Fruit fly (Drosophila melanogaster) whole organism, embryonic: ENCODE results near the gene CG5079.

Source experiments
- Adf1 ChIP-seq: fragments of 200-800 bp; sonication (Bioruptor generic); IDR thresholded peaks from 2 replicates; pipeline ENCODE4 v1.3.6; 2022; ENCODE audit warnings: missing biosample characterization, missing genetic modification characterization
- C15 ChIP-seq: fragments of 200-800 bp; sonication (Bioruptor generic); IDR thresholded peaks from 3 replicates; pipeline ENCODE4 v1.3.6; 2022; ENCODE audit warnings: missing biosample characterization, missing genetic modification characterization
- CG10321 ChIP-seq: fragments of 200-800 bp; sonication (Bioruptor generic); IDR thresholded peaks from 2 replicates; pipeline ENCODE4 v1.3.6; 2022; ENCODE audit warnings: missing biosample characterization, missing genetic modification characterization
- CG10462 ChIP-seq: fragments of 200-800 bp; sonication (Bioruptor generic); optimal IDR thresholded peaks from 2 replicates; lab custom pipeline; 2016; ENCODE audit warnings: missing biosample characterization, missing genetic modification characterization
- CG11247 ChIP-seq: fragments of 200-800 bp; sonication (Bioruptor generic); IDR thresholded peaks from 2 replicates; pipeline ENCODE4 v1.3.6; 2022; ENCODE audit warnings: missing biosample characterization, missing genetic modification characterization
- CG12236 ChIP-seq: fragments of 200-800 bp; sonication (Bioruptor generic); optimal IDR thresholded peaks from 2 replicates; lab custom pipeline; 2016; ENCODE audit warnings: missing biosample characterization, missing genetic modification characterization
- CG12744 ChIP-seq: fragments of 200-800 bp; sonication (Bioruptor generic); optimal IDR thresholded peaks from 2 replicates; lab custom pipeline; 2016; ENCODE audit warnings: missing biosample characterization, missing genetic modification characterization
- CG13287 ChIP-seq: fragments of 200-800 bp; sonication (Bioruptor generic); IDR thresholded peaks from 2 replicates; pipeline ENCODE4 v1.3.6; 2022; ENCODE audit warnings: missing biosample characterization, missing genetic modification characterization; ENCODE audit not compliant: partially characterized antibody
- CG13296 ChIP-seq: fragments of 200-800 bp; sonication (Bioruptor generic); optimal IDR thresholded peaks from 3 replicates; lab custom pipeline; 2018; ENCODE audit warnings: missing biosample characterization, mild to moderate bottlenecking, missing genetic modification characterization
- CG15269 ChIP-seq: fragments of 200-800 bp; sonication (Bioruptor generic); optimal IDR thresholded peaks from 2 replicates; lab custom pipeline; 2018; ENCODE audit warnings: missing biosample characterization, mild to moderate bottlenecking, missing genetic modification characterization, moderate library complexity
- CG1529 ChIP-seq: fragments of 200-800 bp; sonication (Bioruptor generic); optimal IDR thresholded peaks from 3 replicates; lab custom pipeline; 2018; ENCODE audit warnings: missing biosample characterization, missing genetic modification characterization
- CG17829 ChIP-seq: fragments of 200-800 bp; optimal IDR thresholded peaks from 2 replicates; lab custom pipeline; 2019; ENCODE audit warnings: missing biosample characterization, mild to moderate bottlenecking, missing genetic modification characterization, moderate library complexity
- CG1832 ChIP-seq: fragments of 200-800 bp; sonication (Bioruptor generic); optimal IDR thresholded peaks from 2 replicates; lab custom pipeline; 2017; ENCODE audit warnings: missing biosample characterization, mild to moderate bottlenecking, missing genetic modification characterization, inconsistent platforms
- CG18599 ChIP-seq: fragments of 200-800 bp; sonication (Bioruptor generic); optimal IDR thresholded peaks from 3 replicates; lab custom pipeline; 2017; ENCODE audit warnings: missing biosample characterization, missing genetic modification characterization, mild to moderate bottlenecking, moderate library complexity, missing genetic modification reagents
- CG4707 ChIP-seq: fragments of 200-800 bp; sonication (Bioruptor generic); optimal IDR thresholded peaks from 2 replicates; lab custom pipeline; 2018; ENCODE audit warnings: missing biosample characterization, mild to moderate bottlenecking, missing genetic modification characterization, moderate library complexity
- CG5953 ChIP-seq: fragments of 200-800 bp; sonication (Bioruptor generic); IDR thresholded peaks from 2 replicates; pipeline ENCODE4 v1.3.6; 2022; ENCODE audit warnings: missing biosample characterization, missing genetic modification characterization
- CG6791 ChIP-seq: fragments of 200-800 bp; sonication (Bioruptor generic); IDR thresholded peaks from 3 replicates; pipeline ENCODE4 v1.3.6; 2022; ENCODE audit warnings: missing biosample characterization, missing genetic modification characterization; ENCODE audit not compliant: partially characterized antibody
- CG7357 ChIP-seq: fragments of 200-800 bp; sonication (Bioruptor generic); IDR thresholded peaks from 3 replicates; pipeline ENCODE4 v1.3.6; 2022; ENCODE audit warnings: missing biosample characterization, missing genetic modification characterization
- Chrac-16 ChIP-seq: fragments of 200-800 bp; sonication (Bioruptor generic); optimal IDR thresholded peaks from 3 replicates; lab custom pipeline; 2016; ENCODE audit warnings: missing biosample characterization, missing genetic modification characterization
- ERR ChIP-seq: fragments of 200-800 bp; sonication (Bioruptor generic); optimal IDR thresholded peaks from 2 replicates; lab custom pipeline; 2016; ENCODE audit warnings: missing biosample characterization, missing genetic modification characterization
- Fer2 ChIP-seq: fragments of 200-800 bp; sonication (Bioruptor generic); optimal IDR thresholded peaks from 2 replicates; lab custom pipeline; 2018; ENCODE audit warnings: missing biosample characterization, mild to moderate bottlenecking, missing genetic modification characterization, moderate library complexity
- Gsc ChIP-seq: fragments of 200-800 bp; sonication (Bioruptor generic); IDR thresholded peaks from 2 replicates; pipeline ENCODE4 v1.3.6; 2022; ENCODE audit warnings: missing biosample characterization, missing genetic modification characterization
- H15 ChIP-seq: fragments of 200-800 bp; sonication (Bioruptor generic); IDR thresholded peaks from 3 replicates; pipeline ENCODE4 v1.3.6; 2022; ENCODE audit warnings: missing biosample characterization, missing genetic modification characterization
- HLH54F ChIP-seq: fragments of 200-800 bp; sonication (Bioruptor generic); optimal IDR thresholded peaks from 3 replicates; lab custom pipeline; 2016; ENCODE audit warnings: missing biosample characterization, missing genetic modification characterization
- Hmx ChIP-seq: fragments of 200-800 bp; sonication (Bioruptor generic); optimal IDR thresholded peaks from 2 replicates; lab custom pipeline; 2016; ENCODE audit warnings: missing biosample characterization, missing genetic modification characterization
- Hr3 ChIP-seq: fragments of 200-800 bp; sonication (Bioruptor generic); optimal IDR thresholded peaks from 3 replicates; lab custom pipeline; 2016; ENCODE audit warnings: missing biosample characterization, missing genetic modification characterization
- Kr ChIP-seq: fragments of 200-800 bp; sonication (Bioruptor generic); optimal IDR thresholded peaks from 2 replicates; lab custom pipeline; 2017; ENCODE audit warnings: missing biosample characterization, mild to moderate bottlenecking, missing genetic modification characterization
- Max ChIP-seq: fragments of 200-800 bp; sonication (Bioruptor generic); optimal IDR thresholded peaks from 2 replicates; lab custom pipeline; 2016; ENCODE audit warnings: missing biosample characterization, mild to moderate bottlenecking, missing genetic modification characterization
- NFAT ChIP-seq: fragments of 200-800 bp; sonication (Bioruptor generic); IDR thresholded peaks from 2 replicates; pipeline ENCODE4 v1.3.6; 2022; ENCODE audit warnings: missing biosample characterization, missing genetic modification characterization
- NfI ChIP-seq: fragments of 200-800 bp; sonication (Bioruptor generic); optimal IDR thresholded peaks from 3 replicates; lab custom pipeline; 2018; ENCODE audit warnings: missing biosample characterization, mild to moderate bottlenecking, missing genetic modification characterization, moderate library complexity
- Oli ChIP-seq: fragments of 200-800 bp; sonication (Bioruptor generic); optimal IDR thresholded peaks from 2 replicates; lab custom pipeline; 2018; ENCODE audit warnings: missing biosample characterization, mild to moderate bottlenecking, missing genetic modification characterization, moderate library complexity
- PHDP ChIP-seq: fragments of 200-800 bp; sonication (Bioruptor generic); optimal IDR thresholded peaks from 3 replicates; lab custom pipeline; 2018; ENCODE audit warnings: missing biosample characterization, mild to moderate bottlenecking, missing genetic modification characterization, moderate library complexity
- br ChIP-seq: fragments of >200 bp; optimal IDR thresholded peaks from 2 replicates; lab custom pipeline; 2017
- cad ChIP-seq: fragments of >200 bp; optimal IDR thresholded peaks from 2 replicates; lab custom pipeline; 2017; ENCODE audit warnings: missing biosample characterization, missing genetic modification characterization
- chif ChIP-seq, 2 experiments: fragments of 200-800 bp; sonication (Bioruptor generic); optimal IDR thresholded peaks; 3 replicates each; lab custom pipeline; 2016; ENCODE audit warnings: missing biosample characterization in 2 of 2, missing genetic modification characterization in 2 of 2
- cwo ChIP-seq: fragments of 200-800 bp; sonication (Bioruptor generic); optimal IDR thresholded peaks from 3 replicates; lab custom pipeline; 2017; ENCODE audit warnings: missing biosample characterization, missing genetic modification characterization, mild to moderate bottlenecking, moderate library complexity, missing genetic modification reagents
- dati ChIP-seq: fragments of 200-800 bp; sonication (Bioruptor generic); IDR thresholded peaks from 2 replicates; pipeline ENCODE4 v1.3.6; 2022; ENCODE audit warnings: missing biosample characterization, missing genetic modification characterization
- dmrt99B ChIP-seq: fragments of 200-800 bp; sonication (Bioruptor generic); optimal IDR thresholded peaks from 2 replicates; lab custom pipeline; 2018; ENCODE audit warnings: missing biosample characterization, mild to moderate bottlenecking, missing genetic modification characterization, moderate library complexity
- dpn ChIP-seq, 2 experiments: fragments of 200-800 bp; sonication (Bioruptor generic); optimal IDR thresholded peaks; 3 replicates each; lab custom pipeline; 2016; ENCODE audit warnings: missing biosample characterization in 2 of 2, missing genetic modification characterization in 2 of 2
- h ChIP-seq: fragments of >200 bp; optimal IDR thresholded peaks from 2 replicates; lab custom pipeline; 2017
- hb ChIP-seq: fragments of 200-800 bp; sonication (Bioruptor generic); IDR thresholded peaks from 3 replicates; pipeline ENCODE4 v1.3.6; 2022; ENCODE audit warnings: missing biosample characterization, missing genetic modification characterization; ENCODE audit not compliant: partially characterized antibody
- insv ChIP-seq, 2 experiments: fragments of 200-800 bp; sonication (Bioruptor generic); optimal IDR thresholded peaks; 3 replicates each; lab custom pipeline; 2016 to 2018; ENCODE audit warnings: missing biosample characterization in 2 of 2, missing genetic modification characterization in 2 of 2
- jumu ChIP-seq: fragments of 200-800 bp; sonication (Bioruptor generic); optimal IDR thresholded peaks from 3 replicates; lab custom pipeline; 2016; ENCODE audit warnings: missing biosample characterization, missing genetic modification characterization
- kah ChIP-seq: fragments of 200-800 bp; sonication (Bioruptor generic); optimal IDR thresholded peaks from 2 replicates; lab custom pipeline; 2018; ENCODE audit warnings: missing biosample characterization, mild to moderate bottlenecking, missing genetic modification characterization
- ken ChIP-seq: fragments of 200-800 bp; sonication (Bioruptor generic); IDR thresholded peaks from 3 replicates; pipeline ENCODE4 v1.3.6; 2022; ENCODE audit warnings: missing biosample characterization, missing genetic modification characterization
- oc ChIP-seq: fragments of 200-800 bp; sonication (Bioruptor generic); optimal IDR thresholded peaks from 2 replicates; lab custom pipeline; 2018; ENCODE audit warnings: missing biosample characterization, mild to moderate bottlenecking, missing genetic modification characterization, moderate library complexity
- onecut ChIP-seq: fragments of 200-800 bp; sonication (Bioruptor generic); IDR thresholded peaks from 2 replicates; pipeline ENCODE4 v1.3.6; 2022; ENCODE audit warnings: missing biosample characterization, missing genetic modification characterization
- pita ChIP-seq: fragments of 200-800 bp; sonication (Bioruptor generic); optimal IDR thresholded peaks from 2 replicates; lab custom pipeline; 2017; ENCODE audit warnings: missing biosample characterization, mild to moderate bottlenecking, missing genetic modification characterization
- prd ChIP-seq, 3 experiments: fragments of >200 bp in 2 of 3; fragments of 200-800 bp in 1 of 3; sonication (Bioruptor generic) in 1 of 3; optimal IDR thresholded peaks in 2 of 3; IDR thresholded peaks in 1 of 3; 2 replicates in 2 of 3; 3 replicates in 1 of 3; pipeline versions ENCODE4 v1.3.6 to Lab custom; 2017 to 2022; ENCODE audit warnings: missing biosample characterization in 1 of 3, missing genetic modification characterization in 1 of 3
- repo ChIP-seq: fragments of 200-800 bp; sonication (Bioruptor generic); optimal IDR thresholded peaks from 2 replicates; lab custom pipeline; 2016; ENCODE audit warnings: missing biosample characterization, missing genetic modification characterization
- sens ChIP-seq: fragments of 200-800 bp; sonication (Bioruptor generic); peaks from one replicate; lab custom pipeline; 2016; ENCODE audit warnings: missing biosample characterization, missing genetic modification characterization
- toy ChIP-seq: fragments of 200-800 bp; sonication (Bioruptor generic); IDR thresholded peaks from 2 replicates; pipeline ENCODE4 v1.3.6; 2022; ENCODE audit warnings: missing biosample characterization, missing genetic modification characterization

Gene CG5079

dm6 chr3R:25640463-25640862, 27.0 kb downstream of the CG5079 start (continued):
- no peak for TF ChIP-seq br
- no peak for TF ChIP-seq hb (GFP tag; lab: Robert Waterston, UW)
- no peak for TF ChIP-seq Hmx (GFP tag; lab: Kevin White, UChicago)
- no peak for TF ChIP-seq dati
- no peak for TF ChIP-seq NfI (GFP tag; lab: Kevin White, UChicago)
- no peak for TF ChIP-seq CG10321 (GFP tag; lab: Robert Waterston, UW)
- peak; percentile 70; the same call in 2 of the 3 replicates for TF ChIP-seq ken
- no peak for TF ChIP-seq C15 (GFP tag; lab: Robert Waterston, UW)
- no peak for TF ChIP-seq Adf1 (GFP tag; lab: Robert Waterston, UW)
- no peak for TF ChIP-seq repo (GFP tag; lab: Kevin White, UChicago)
- TF ChIP-seq h (lab: Kevin White, UChicago), result no peak
- peak; percentile 60 for TF ChIP-seq Oli
- no peak for TF ChIP-seq HLH54F (GFP tag; lab: Kevin White, UChicago)
- TF ChIP-seq insv (GFP tag; optimal IDR thresholded peaks at IDR 0.05; lab: Kevin White, UChicago), result no peak
- 0 out of 2 replicates have a peak, but pooled peaks have one; percentile 18 for TF ChIP-seq onecut (GFP tag; lab: Robert Waterston, UW)
- TF ChIP-seq Gsc, result no peak
- TF ChIP-seq CG17829 (tag; lab: Kevin White, UChicago), result peak; percentile 77
- TF ChIP-seq prd (optimal IDR thresholded peaks at IDR 0.05; lab: Kevin White, UChicago), result no peak
- peak; percentile 90 for TF ChIP-seq prd (GFP tag; IDR thresholded peaks at IDR 0.05; lab: Robert Waterston, UW)
- peak; percentile 18; the same call in 1 of the 2 replicates for TF ChIP-seq CG5953 (GFP tag; lab: Robert Waterston, UW)
- no peak for TF ChIP-seq CG12236
- no peak for TF ChIP-seq CG1529 (GFP tag; lab: Kevin White, UChicago)
- no peak for TF ChIP-seq CG13287
- no peak for TF ChIP-seq cad (GFP tag; lab: Kevin White, UChicago)
- TF ChIP-seq CG7357, result peak; percentile 52; the same call in 2 of the 3 replicates
- TF ChIP-seq Kr, result no peak
- TF ChIP-seq sens (GFP tag; lab: Kevin White, UChicago), result peak; percentile 92
- TF ChIP-seq Fer2 (tag; lab: Kevin White, UChicago), result no peak
- peak; percentile 6 for TF ChIP-seq CG12744 (GFP tag; lab: Kevin White, UChicago)
- peak; percentile 42 for TF ChIP-seq CG15269 (tag; lab: Kevin White, UChicago)
- TF ChIP-seq jumu (GFP tag; lab: Kevin White, UChicago), result peak; percentile 29
- no peak for TF ChIP-seq CG1832
- peak; percentile 55 for TF ChIP-seq Max (GFP tag; lab: Kevin White, UChicago)
- peak; percentile 24 to 31 for TF ChIP-seq dpn (GFP tag; optimal IDR thresholded peaks at IDR 0.05; lab: Kevin White, UChicago)
- no peak for TF ChIP-seq ERR (GFP tag; lab: Kevin White, UChicago)
- TF ChIP-seq CG13296 (GFP tag; lab: Kevin White, UChicago), result peak; percentile 15
- TF ChIP-seq kah (GFP tag; lab: Kevin White, UChicago), result no peak
- TF ChIP-seq Chrac-16 (GFP tag; lab: Kevin White, UChicago), result peak; percentile 41
- TF ChIP-seq CG10462 (GFP tag; lab: Kevin White, UChicago), result peak; percentile 0
- TF ChIP-seq CG6791 (GFP tag; lab: Robert Waterston, UW), result no peak
- peak; percentile 27 to 54 for TF ChIP-seq chif (GFP tag; optimal IDR thresholded peaks at IDR 0.05; lab: Kevin White, UChicago)
- TF ChIP-seq pita (GFP tag; lab: Kevin White, UChicago), result no peak
- TF ChIP-seq CG11247 (GFP tag; lab: Robert Waterston, UW), result no peak
- peak; percentile 46 for TF ChIP-seq CG18599 (GFP tag; lab: Kevin White, UChicago)
- TF ChIP-seq Hr3 (GFP tag; lab: Kevin White, UChicago), result peak; percentile 23
- TF ChIP-seq CG4707 (GFP tag; lab: Kevin White, UChicago), result no peak
- no peak for TF ChIP-seq toy
- TF ChIP-seq dmrt99B (tag; lab: Kevin White, UChicago), result peak; percentile 67
- 0 out of 2 replicates have a peak, but pooled peaks have one; percentile 31 for TF ChIP-seq NFAT (GFP tag; lab: Robert Waterston, UW)
- peak; percentile 8 for TF ChIP-seq cwo (GFP tag; lab: Kevin White, UChicago)
- peak; percentile 35 for TF ChIP-seq PHDP (tag; lab: Kevin White, UChicago)
- TF ChIP-seq H15 (GFP tag; lab: Robert Waterston, UW), result 0 out of 3 replicates have a peak, but pooled peaks have one; percentile 35
- TF ChIP-seq oc (tag; lab: Kevin White, UChicago), result no peak
